Fruit fly (Drosophila melanogaster): Measurements from ENCODE around the gene CG12081.
A peak's percentile ranks its signal among the peaks of the same experiment; 100 is the strongest.

The CG12081 gene

dm6 chrX:8574672-8575350, 13.8 kb upstream of the CG12081 start:
- TF ChIP-seq noc (tag; optimal IDR thresholded peaks at IDR 0.05): no peak

dm6 chrX:8576675-8577074, 11.9 kb upstream of the CG12081 start:
- TF ChIP-seq noc (tag; optimal IDR thresholded peaks at IDR 0.05): no peak

- no peak for TF ChIP-seq noc (tag; optimal IDR thresholded peaks at IDR 0.05)
Observed at dm6 chrX:8579097-8579496, 9.5 kb upstream of the CG12081 start.

dm6 chrX:8579875-8580274, 8.7 kb upstream of the CG12081 start:
- no peak for TF ChIP-seq noc (tag; optimal IDR thresholded peaks at IDR 0.05)

- no peak for TF ChIP-seq noc (tag; optimal IDR thresholded peaks at IDR 0.05)
Observed at dm6 chrX:8580794-8581193, 7.8 kb upstream of the CG12081 start.

dm6 chrX:8583159-8583558, 5.5 kb upstream of the CG12081 start:
- peak; percentile 36 for TF ChIP-seq noc (tag; optimal IDR thresholded peaks at IDR 0.05)

- TF ChIP-seq noc (tag; optimal IDR thresholded peaks at IDR 0.05): no peak
Observed at dm6 chrX:8591685-8592127, 3.1 kb downstream of the CG12081 start, which contains the start of the genes CG12659 and Crag. CG12659 (minus strand) TSS chrX:8591729. Crag (plus strand) TSS chrX:8592031.

- no peak for TF ChIP-seq noc (tag; optimal IDR thresholded peaks at IDR 0.05)
Observed at dm6 chrX:8592437-8593158, 4.0 kb downstream of the CG12081 start.

- TF ChIP-seq noc (tag; optimal IDR thresholded peaks at IDR 0.05): no peak
Observed at dm6 chrX:8593159-8593476, 4.5 kb downstream of the CG12081 start.

- TF ChIP-seq noc (tag; optimal IDR thresholded peaks at IDR 0.05): no peak
Observed at dm6 chrX:8601165-8601564, 12.6 kb downstream of the CG12081 start.

- TF ChIP-seq noc (tag; optimal IDR thresholded peaks at IDR 0.05): no peak
Observed at dm6 chrX:8606206-8606605, 17.6 kb downstream of the CG12081 start, which contains the start of gene Caf1-180. Caf1-180 (minus strand) TSS chrX:8606304.

- no peak for TF ChIP-seq noc (tag; optimal IDR thresholded peaks at IDR 0.05)
Observed at dm6 chrX:8607902-8608301, 19.3 kb downstream of the CG12081 start.

- TF ChIP-seq noc (tag; optimal IDR thresholded peaks at IDR 0.05): no peak
Observed at dm6 chrX:8616280-8616679, 27.7 kb downstream of the CG12081 start.

- TF ChIP-seq noc (tag; optimal IDR thresholded peaks at IDR 0.05): no peak
Observed at dm6 chrX:8616787-8617432, 28.3 kb downstream of the CG12081 start.

- no peak for TF ChIP-seq noc (tag; optimal IDR thresholded peaks at IDR 0.05)
Observed at dm6 chrX:8622419-8622818, 33.8 kb downstream of the CG12081 start.

- no peak for TF ChIP-seq noc (tag; optimal IDR thresholded peaks at IDR 0.05)
Observed at dm6 chrX:8624867-8625266, 36.3 kb downstream of the CG12081 start.

- no peak for TF ChIP-seq noc (tag; optimal IDR thresholded peaks at IDR 0.05)
Observed at dm6 chrX:8627171-8627570, 38.6 kb downstream of the CG12081 start.
